Worm (Caenorhabditis elegans) whole organism, L2 larva: ENCODE measurements around the gene twk-10.
A peak's percentile ranks its signal among the peaks of the same experiment; 100 is the strongest.

ENCODE experiments used
- C34F6.9 ChIP-seq: fragments of 150-350 bp; optimal IDR thresholded peaks from 2 replicates; lab custom pipeline; 2014; ENCODE audit warnings: missing biosample characterization, missing genetic modification characterization
- F13H6.1 ChIP-seq: sonication (generic microtip); optimal IDR thresholded peaks from 2 replicates; lab custom pipeline; 2016; ENCODE audit warnings: missing genetic modification characterization, missing compliant biosample characterization
- Y55F3AM.14 ChIP-seq: fragments of 200-800 bp; sonication (Bioruptor generic); optimal IDR thresholded peaks from 2 replicates; lab custom pipeline; 2018; ENCODE audit warnings: mild to moderate bottlenecking, missing genetic modification characterization, missing compliant biosample characterization
- alr-1 ChIP-seq: fragments of 150-350 bp; optimal IDR thresholded peaks from 2 replicates; lab custom pipeline; 2014; ENCODE audit warnings: missing biosample characterization, missing genetic modification characterization
- aly-2 ChIP-seq: fragments of 150-350 bp; optimal IDR thresholded peaks from 2 replicates; lab custom pipeline; 2014; ENCODE audit warnings: missing biosample characterization, missing genetic modification characterization
- ama-1 ChIP-seq: fragments of 150-350 bp; optimal IDR thresholded peaks from 2 replicates; lab custom pipeline; 2018; ENCODE audit warnings: inconsistent platforms
- blmp-1 ChIP-seq: sonication (generic microtip); optimal IDR thresholded peaks from 2 replicates; lab custom pipeline; 2017; ENCODE audit warnings: missing genetic modification characterization, mild to moderate bottlenecking, missing compliant biosample characterization, antibody characterized with exemption, moderate library complexity; ENCODE audit not compliant: insufficient read depth
- ceh-16 ChIP-seq: fragments of 150-350 bp; optimal IDR thresholded peaks from 2 replicates; lab custom pipeline; 2014; ENCODE audit warnings: missing biosample characterization, missing genetic modification characterization
- crh-2 ChIP-seq: sonication (generic microtip); optimal IDR thresholded peaks from 2 replicates; lab custom pipeline; 2017; ENCODE audit warnings: missing biosample characterization, missing genetic modification characterization
- dmd-4 ChIP-seq: sonication (generic microtip); optimal IDR thresholded peaks from 2 replicates; lab custom pipeline; 2017; ENCODE audit warnings: missing biosample characterization, missing genetic modification characterization
- elt-3 ChIP-seq: sonication (generic microtip); optimal IDR thresholded peaks from 2 replicates; lab custom pipeline; 2017; ENCODE audit warnings: missing biosample characterization, missing genetic modification characterization
- fos-1 ChIP-seq: fragments of 150-350 bp; optimal IDR thresholded peaks from 2 replicates; lab custom pipeline; 2014; ENCODE audit warnings: missing biosample characterization, missing genetic modification characterization
- lin-11 ChIP-seq: fragments of 150-350 bp; sonication (generic microtip); optimal IDR thresholded peaks from 2 replicates; lab custom pipeline; 2014; ENCODE audit warnings: missing biosample characterization, missing genetic modification characterization, inconsistent platforms, mixed read lengths
- lsy-2 ChIP-seq, 2 experiments: fragments of 150-350 bp in 1 of 2; sonication (generic microtip) in 1 of 2; optimal IDR thresholded peaks; 2 replicates each; lab custom pipeline; 2014 to 2017; ENCODE audit warnings: missing biosample characterization in 2 of 2, missing genetic modification characterization in 2 of 2
- mab-5 ChIP-seq: fragments of 150-350 bp; optimal IDR thresholded peaks from 2 replicates; lab custom pipeline; 2014; ENCODE audit warnings: missing biosample characterization, missing genetic modification characterization
- mdl-1 ChIP-seq, 2 experiments: fragments of 150-350 bp in 1 of 2; sonication (generic microtip) in 1 of 2; optimal IDR thresholded peaks; 2 replicates each; lab custom pipeline; 2017; ENCODE audit warnings: missing biosample characterization in 2 of 2, missing genetic modification characterization in 2 of 2
- nhr-10 ChIP-seq: sonication (generic microtip); optimal IDR thresholded peaks from 2 replicates; lab custom pipeline; 2017; ENCODE audit warnings: missing biosample characterization, missing genetic modification characterization
- nhr-12 ChIP-seq: fragments of 150-350 bp; optimal IDR thresholded peaks from 2 replicates; lab custom pipeline; 2014; ENCODE audit warnings: missing biosample characterization, missing genetic modification characterization
- nhr-129 ChIP-seq: fragments of 150-350 bp; optimal IDR thresholded peaks from 2 replicates; lab custom pipeline; 2014; ENCODE audit warnings: missing biosample characterization, missing genetic modification characterization
- nhr-21 ChIP-seq: fragments of 150-350 bp; optimal IDR thresholded peaks from 2 replicates; lab custom pipeline; 2014; ENCODE audit warnings: missing biosample characterization, missing genetic modification characterization
- nhr-237 ChIP-seq: fragments of 150-350 bp; optimal IDR thresholded peaks from 2 replicates; lab custom pipeline; 2014; ENCODE audit warnings: missing biosample characterization, missing genetic modification characterization
- nhr-25 ChIP-seq: fragments of 150-350 bp; sonication (generic microtip); optimal IDR thresholded peaks from 3 replicates; lab custom pipeline; 2014; ENCODE audit warnings: missing biosample characterization, missing genetic modification characterization
- nhr-6 ChIP-seq: fragments of 150-350 bp; optimal IDR thresholded peaks from 2 replicates; lab custom pipeline; 2014; ENCODE audit warnings: missing biosample characterization, missing genetic modification characterization
- sem-4 ChIP-seq: fragments of 150-350 bp; optimal IDR thresholded peaks from 2 replicates; lab custom pipeline; 2014; ENCODE audit warnings: missing biosample characterization, missing genetic modification reagents, missing genetic modification characterization
- sma-3 ChIP-seq: sonication (generic microtip); optimal IDR thresholded peaks from 2 replicates; lab custom pipeline; 2016; ENCODE audit warnings: missing genetic modification reagents, missing genetic modification characterization, missing compliant biosample characterization
- sma-9 ChIP-seq, 2 experiments: fragments of 150-350 bp in 1 of 2; sonication (generic microtip) in 1 of 2; optimal IDR thresholded peaks; 2 replicates each; lab custom pipeline; 2014 to 2016; ENCODE audit warnings: missing genetic modification characterization in 2 of 2, mild to moderate bottlenecking in 1 of 2, missing biosample characterization in 1 of 2, missing compliant biosample characterization in 1 of 2, missing genetic modification reagents in 1 of 2, moderate library complexity in 1 of 2
- snpc-4 ChIP-seq: fragments of 150-350 bp; optimal IDR thresholded peaks from 2 replicates; lab custom pipeline; 2014; ENCODE audit warnings: missing biosample characterization, missing genetic modification characterization
- unc-55 ChIP-seq: fragments of 150-350 bp; sonication (generic microtip); optimal IDR thresholded peaks from 3 replicates; lab custom pipeline; 2014; ENCODE audit warnings: missing biosample characterization, missing genetic modification reagents, missing genetic modification characterization
- zag-1 ChIP-seq: fragments of 150-350 bp; optimal IDR thresholded peaks from 2 replicates; lab custom pipeline; 2014; ENCODE audit warnings: missing biosample characterization, missing genetic modification characterization
- ztf-1 ChIP-seq: fragments of 200-800 bp; sonication (Bioruptor generic); conservative IDR thresholded peaks from 2 replicates; pipeline ENCODE4 v1.3.6; 2022; ENCODE audit warnings: missing genetic modification characterization, missing compliant biosample characterization

Gene twk-10

ce11 chrV:6516491-6517304 lies 35.4 kb upstream of the twk-10 start, which contains the start of gene mdh-1:
mdh-1 (minus strand) TSS chrV:6516526.
- TF ChIP-seq F13H6.1 (tag; lab: Kevin White, UChicago) (no peak), zag-1 (tag; lab: Kevin White, UChicago) (no peak), Y55F3AM.14 (GFP tag; lab: Kevin White, UChicago) (no peak), sma-9 (GFP tag; optimal IDR thresholded peaks at IDR 0.05; lab: Kevin White, UChicago) (peak; percentile 10), sma-9 (tag; optimal IDR thresholded peaks at IDR 0.05; lab: Kevin White, UChicago) (no peak), crh-2 (tag; lab: Kevin White, UChicago) (no peak), nhr-6 (tag; lab: Kevin White, UChicago) (no peak), nhr-237 (tag; lab: Kevin White, UChicago) (no peak), unc-55 (peak; percentile 67)

ce11 chrV:6517305-6518224 lies 34.6 kb upstream of the twk-10 start:
- TF ChIP-seq lsy-2 (tag; optimal IDR thresholded peaks at IDR 0.05; lab: Kevin White, UChicago), result peak in 1 of 2 experiments; percentile 46
- TF ChIP-seq fos-1 (tag; lab: Kevin White, UChicago), result peak; percentile 75
- TF ChIP-seq ama-1 (lab: Kevin White, UChicago), result peak; percentile 16
- TF ChIP-seq nhr-6 (tag; lab: Kevin White, UChicago), result peak; percentile 32
- TF ChIP-seq ztf-1 (GFP tag; lab: Robert Waterston, UW), result no peak
- peak; percentile 45 for TF ChIP-seq sem-4 (tag; lab: Kevin White, UChicago)
- peak; percentile 72 for TF ChIP-seq nhr-21 (tag; lab: Kevin White, UChicago)
- peak; percentile 86 for TF ChIP-seq nhr-129
- TF ChIP-seq sma-9 (GFP tag; optimal IDR thresholded peaks at IDR 0.05; lab: Kevin White, UChicago), result peak; percentile 89
- no peak for TF ChIP-seq sma-9 (tag; optimal IDR thresholded peaks at IDR 0.05; lab: Kevin White, UChicago)
- peak; percentile 74 for TF ChIP-seq nhr-25 (tag; lab: Kevin White, UChicago)
- peak; percentile 96 for TF ChIP-seq blmp-1
- peak; percentile 81 for TF ChIP-seq crh-2 (tag; lab: Kevin White, UChicago)
- TF ChIP-seq mdl-1 (tag; optimal IDR thresholded peaks at IDR 0.05; lab: Kevin White, UChicago), result peak in 1 of 2 experiments; percentile 50
- no peak for TF ChIP-seq alr-1 (tag; lab: Kevin White, UChicago)
- peak; percentile 30 for TF ChIP-seq Y55F3AM.14 (GFP tag; lab: Kevin White, UChicago)
- no peak for TF ChIP-seq elt-3 (tag; lab: Kevin White, UChicago)
- TF ChIP-seq lin-11 (tag; lab: Kevin White, UChicago), result no peak
- TF ChIP-seq C34F6.9 (tag; lab: Kevin White, UChicago), result peak; percentile 71
- peak; percentile 60 for TF ChIP-seq F13H6.1 (tag; lab: Kevin White, UChicago)
- peak; percentile 32 for TF ChIP-seq sma-3 (GFP tag; lab: Kevin White, UChicago)

DNA sequence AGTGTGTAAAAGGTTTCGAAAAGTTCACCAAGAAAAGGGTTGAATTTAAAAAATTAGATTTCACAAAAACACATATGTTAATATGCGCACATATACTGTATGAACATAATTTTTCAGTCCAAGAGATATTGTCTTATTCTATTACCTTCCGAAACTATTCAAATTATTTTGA lies 34.0 kb upstream of the twk-10 start, which contains the start of gene F46E10.3:
Gene F46E10.3 (plus strand): TSS at position 73 of the 172 bp plus-strand sequence.
- TF ChIP-seq C34F6.9 (tag; lab: Kevin White, UChicago) (no peak), aly-2 (tag; lab: Kevin White, UChicago) (no peak), nhr-10 (tag; lab: Kevin White, UChicago) (no peak), lsy-2 (tag; optimal IDR thresholded peaks at IDR 0.05; lab: Kevin White, UChicago) (no peak), dmd-4 (tag; lab: Kevin White, UChicago) (no peak), nhr-25 (tag; lab: Kevin White, UChicago) (no peak), elt-3 (tag; lab: Kevin White, UChicago) (no peak), sem-4 (tag; lab: Kevin White, UChicago) (no peak), ztf-1 (GFP tag; lab: Robert Waterston, UW) (no peak), nhr-12 (tag; lab: Kevin White, UChicago) (no peak), snpc-4 (tag; lab: Kevin White, UChicago) (no peak), nhr-129 (no peak), ceh-16 (tag; lab: Kevin White, UChicago) (no peak), mab-5 (tag; lab: Kevin White, UChicago) (no peak)
